Worm (Caenorhabditis elegans) whole organism, mixed stage, embryonic: ENCODE measurements around the gene R03H10.2.

ENCODE experiments used
- blmp-1 ChIP-seq: fragments of 150-350 bp; optimal IDR thresholded peaks from 2 replicates; lab custom pipeline; 2014; ENCODE audit warnings: missing biosample characterization, missing genetic modification characterization
- mab-5 ChIP-seq: fragments of 150-350 bp; optimal IDR thresholded peaks from 2 replicates; lab custom pipeline; 2014; ENCODE audit warnings: missing biosample characterization, missing genetic modification characterization
- nhr-12 ChIP-seq: fragments of 150-350 bp; optimal IDR thresholded peaks from 2 replicates; lab custom pipeline; 2014; ENCODE audit warnings: missing biosample characterization, missing genetic modification characterization
- nhr-28 ChIP-seq: fragments of 150-350 bp; optimal IDR thresholded peaks from 2 replicates; lab custom pipeline; 2014; ENCODE audit warnings: missing biosample characterization, missing genetic modification characterization
- unc-120 ChIP-seq: sonication (generic microtip); optimal IDR thresholded peaks from 2 replicates; lab custom pipeline; 2017; ENCODE audit warnings: missing genetic modification characterization, missing compliant biosample characterization; ENCODE audit not compliant: poor library complexity, severe bottlenecking
- unc-39 ChIP-seq: fragments of 150-350 bp; optimal IDR thresholded peaks from 2 replicates; lab custom pipeline; 2014; ENCODE audit warnings: missing biosample characterization, missing genetic modification characterization
- ztf-11 ChIP-seq: fragments of 150-350 bp; optimal IDR thresholded peaks from 2 replicates; lab custom pipeline; 2014; ENCODE audit warnings: missing biosample characterization, missing genetic modification characterization

DNA sequence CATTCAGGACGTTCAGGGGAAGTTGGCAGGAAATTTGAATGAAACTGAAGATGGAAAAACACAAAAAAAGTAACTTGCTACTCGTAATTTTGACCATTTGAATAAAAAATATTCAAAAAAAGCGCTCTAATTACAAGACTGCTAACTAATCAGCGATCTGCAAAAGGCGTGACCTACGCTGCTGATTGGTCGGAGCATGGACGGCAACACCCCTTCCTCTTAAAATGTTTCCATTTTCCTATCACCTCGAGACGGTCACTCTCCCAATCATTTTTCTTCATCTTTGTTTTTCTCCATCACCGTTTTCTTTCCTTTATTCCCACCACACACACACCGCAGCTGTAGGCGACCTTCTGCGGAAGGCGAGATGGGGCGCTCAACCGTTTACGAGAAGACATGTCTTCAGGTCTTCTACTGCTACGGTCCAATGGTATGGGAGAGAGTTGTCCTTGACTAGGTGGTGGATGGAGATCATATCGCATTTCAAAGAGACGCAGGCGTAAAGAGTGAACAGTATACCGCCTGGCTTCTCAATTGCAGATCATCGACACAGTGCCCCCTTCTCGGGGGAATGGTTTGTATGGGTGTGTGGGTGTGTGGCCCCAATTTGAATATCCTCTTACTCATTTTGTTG is 4.0 kb upstream of the R03H10.2 start:
- no peak for TF ChIP-seq nhr-28 (tag; lab: Kevin White, UChicago)
- TF ChIP-seq mab-5 (tag; lab: Kevin White, UChicago): no peak
- no peak for TF ChIP-seq blmp-1 (tag; lab: Kevin White, UChicago)
- no peak for TF ChIP-seq nhr-12
- no peak for TF ChIP-seq unc-39 (tag; lab: Kevin White, UChicago)
- no peak for TF ChIP-seq unc-120 (tag; lab: Kevin White, UChicago)
- TF ChIP-seq ztf-11 (tag; lab: Kevin White, UChicago): no peak
